Fruit fly (Drosophila melanogaster): ENCODE results near the gene CG44290.

The CG44290 gene

DNA sequence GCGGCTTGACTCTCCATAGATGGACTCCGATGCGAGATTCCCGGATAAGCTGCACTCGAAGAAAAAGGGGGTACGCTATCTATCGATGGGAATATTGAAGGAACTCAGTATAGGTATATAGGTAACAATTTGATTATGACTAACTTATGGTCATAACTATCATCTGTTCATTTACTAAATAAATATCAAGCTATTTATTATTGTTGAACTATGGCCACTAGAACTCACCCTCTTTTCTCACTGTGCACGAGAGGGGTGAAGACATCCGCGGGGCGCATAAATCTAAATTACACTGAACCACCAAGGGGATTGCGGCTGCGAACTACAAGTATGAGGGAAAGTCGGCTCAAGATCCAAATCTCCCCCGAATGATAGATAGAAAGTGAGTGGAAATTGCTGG is at the start of gene CG44290:
Gene CG44290 (minus strand): TSS at position 317 of the 400 bp plus-strand sequence.
- TF ChIP-seq gce (GFP tag; IDR thresholded peaks at IDR 0.05) (peak; percentile 37; the same call in 1 of the 3 replicates), CG16779 (GFP tag; IDR thresholded peaks at IDR 0.05) (no peak), CG7556 (GFP tag; optimal IDR thresholded peaks at IDR 0.05) (peak; percentile 53), CG6791 (GFP tag; IDR thresholded peaks at IDR 0.05; ENCODE audit: partially characterized antibody) (no peak), repo (GFP tag; optimal IDR thresholded peaks at IDR 0.05) (no peak), D19B (GFP tag; optimal IDR thresholded peaks at IDR 0.05) (no peak), zf30C (GFP tag; optimal IDR thresholded peaks at IDR 0.05) (peak; percentile 84), CG34224 (GFP tag; IDR thresholded peaks at IDR 0.05; ENCODE audit: partially characterized antibody) (no peak), Jarid2 (GFP tag; optimal IDR thresholded peaks at IDR 0.05) (no peak), lilli (GFP tag; optimal IDR thresholded peaks at IDR 0.05) (no peak), HmgZ (tag; optimal IDR thresholded peaks at IDR 0.05) (no peak), CG10209 (GFP tag; optimal IDR thresholded peaks at IDR 0.05) (peak; percentile 33), CG17328 (GFP tag; IDR thresholded peaks at IDR 0.05) (peak; percentile 32; the same call in 1 of the 2 replicates), Meics (GFP tag; optimal IDR thresholded peaks at IDR 0.05) (no peak), prd (optimal IDR thresholded peaks at IDR 0.05) (no peak), prd (GFP tag; IDR thresholded peaks at IDR 0.05) (peak; percentile 66; the same call in 2 of the 3 replicates), CG18476 (GFP tag; optimal IDR thresholded peaks at IDR 0.05) (no peak), CG31441 (GFP tag; IDR thresholded peaks at IDR 0.05) (peak; percentile 80), CG2875 (GFP tag; optimal IDR thresholded peaks at IDR 0.05) (no peak), pnt (GFP tag; optimal IDR thresholded peaks at IDR 0.05) (peak; percentile 53), C15 (GFP tag; IDR thresholded peaks at IDR 0.05) (no peak), Stat92E (GFP tag; optimal IDR thresholded peaks at IDR 0.05) (peak in 1 of 3 experiments; percentile 28), CG9215 (GFP tag; IDR thresholded peaks at IDR 0.05) (no peak), Deaf1 (tag; optimal IDR thresholded peaks at IDR 0.05) (peak; percentile 8), CG12744 (GFP tag; optimal IDR thresholded peaks at IDR 0.05) (no peak), schlank (tag; optimal IDR thresholded peaks at IDR 0.05) (no peak), CG10462 (GFP tag; optimal IDR thresholded peaks at IDR 0.05) (no peak), twi (tag; optimal IDR thresholded peaks at IDR 0.05) (no peak), CG4282 (GFP tag; optimal IDR thresholded peaks at IDR 0.05) (no peak), ttk (GFP tag; IDR thresholded peaks at IDR 0.05) (no peak), CG1024 (GFP tag; IDR thresholded peaks at IDR 0.05) (no peak), Hr51 (GFP tag; optimal IDR thresholded peaks at IDR 0.05) (peak in 1 of 2 experiments; percentile 32), CG7357 (GFP tag; IDR thresholded peaks at IDR 0.05) (0 out of 3 replicates have a peak, but pooled peaks have one; percentile 12), CG6254 (GFP tag; optimal IDR thresholded peaks at IDR 0.05) (peak; percentile 59), Spps (tag; optimal IDR thresholded peaks at IDR 0.05) (peak; percentile 60), sisA (GFP tag; IDR thresholded peaks at IDR 0.05) (0 out of 2 replicates have a peak, but pooled peaks have one; percentile 30), danr (GFP tag; IDR thresholded peaks at IDR 0.05) (peak; percentile 52; the same call in 1 of the 2 replicates), GATAe (GFP tag; conservative IDR thresholded peaks at IDR 0.05) (no peak), CG12769 (tag; optimal IDR thresholded peaks at IDR 0.05) (no peak), sens-2 (GFP tag; IDR thresholded peaks at IDR 0.05) (no peak), CG6272 (GFP tag; IDR thresholded peaks at IDR 0.05) (no peak), al (GFP tag; IDR thresholded peaks at IDR 0.05) (no peak), Hsf (GFP tag; optimal IDR thresholded peaks at IDR 0.05) (no peak), CG8924 (tag; optimal IDR thresholded peaks at IDR 0.05) (peak; percentile 34), CG4730 (GFP tag; IDR thresholded peaks at IDR 0.05) (0 out of 2 replicates have a peak, but pooled peaks have one; percentile 40), Usf (GFP tag; optimal IDR thresholded peaks at IDR 0.05) (no peak), trem (tag; optimal IDR thresholded peaks at IDR 0.05) (peak; percentile 52), CG3407 (GFP tag; optimal IDR thresholded peaks at IDR 0.05) (peak; percentile 48), lov (optimal IDR thresholded peaks at IDR 0.05) (no peak), lov (GFP tag; IDR thresholded peaks at IDR 0.05) (peak; percentile 76; the same call in 2 of the 3 replicates), CG14965 (GFP tag; optimal IDR thresholded peaks at IDR 0.05; ENCODE audit: borderline replicate concordance) (no peak)
